Worm (Caenorhabditis elegans) whole organism, young adult: Measurements from ENCODE around the gene T10B5.3.

Experiments used
- C06A6.2 ChIP-seq: fragments of 200-800 bp; sonication (Bioruptor generic); conservative IDR thresholded peaks from 2 replicates; pipeline ENCODE4 v1.3.6; 2022; ENCODE audit warnings: missing genetic modification characterization, missing compliant biosample characterization
- D2030.7 ChIP-seq: fragments of 200-800 bp; sonication (Bioruptor generic); IDR thresholded peaks from 2 replicates; pipeline ENCODE4 v1.3.6; 2022; ENCODE audit warnings: missing genetic modification reagents, missing genetic modification characterization, missing compliant biosample characterization
- F22D6.2 ChIP-seq: sonication (generic microtip); optimal IDR thresholded peaks from 2 replicates; lab custom pipeline; 2016; ENCODE audit warnings: mild to moderate bottlenecking, missing genetic modification characterization, missing compliant biosample characterization
- F33H1.4 ChIP-seq: fragments of 200-800 bp; sonication (Bioruptor generic); IDR thresholded peaks from 2 replicates; pipeline ENCODE4 v1.3.6; 2022; ENCODE audit warnings: missing genetic modification reagents, missing genetic modification characterization, missing compliant biosample characterization
- F52B5.7 ChIP-seq: sonication (generic microtip); optimal IDR thresholded peaks from 2 replicates; lab custom pipeline; 2016; ENCODE audit warnings: mild to moderate bottlenecking, missing genetic modification characterization, missing compliant biosample characterization
- F55B11.4 ChIP-seq: sonication (generic microtip); optimal IDR thresholded peaks from 2 replicates; lab custom pipeline; 2016; ENCODE audit warnings: missing compliant biosample characterization, missing genetic modification characterization, borderline replicate concordance; ENCODE audit not compliant: insufficient read depth
- F57A8.1 ChIP-seq: fragments of 200-800 bp; sonication (Bioruptor generic); optimal IDR thresholded peaks from 2 replicates; lab custom pipeline; 2018; ENCODE audit warnings: mild to moderate bottlenecking, missing genetic modification characterization, moderate library complexity, missing compliant biosample characterization
- F57C9.4 ChIP-seq: sonication (generic microtip); optimal IDR thresholded peaks from 2 replicates; lab custom pipeline; 2017; ENCODE audit warnings: mild to moderate bottlenecking, missing genetic modification characterization, missing compliant biosample characterization
- T26A5.8 ChIP-seq: sonication (generic microtip); optimal IDR thresholded peaks from 2 replicates; lab custom pipeline; 2016; ENCODE audit warnings: missing genetic modification characterization, missing compliant biosample characterization
- Y79H2A.3 ChIP-seq: fragments of 200-800 bp; sonication (Bioruptor generic); conservative IDR thresholded peaks from 2 replicates; pipeline ENCODE4 v1.3.6; 2022; ENCODE audit warnings: missing genetic modification reagents, missing genetic modification characterization, missing compliant biosample characterization
- Y95B8A.8 ChIP-seq: fragments of 200-800 bp; sonication (Bioruptor generic); IDR thresholded peaks from 2 replicates; pipeline ENCODE4 v1.3.6; 2022; ENCODE audit warnings: missing genetic modification reagents, missing genetic modification characterization, missing compliant biosample characterization
- ZK185.1 ChIP-seq: sonication (generic microtip); optimal IDR thresholded peaks from 2 replicates; lab custom pipeline; 2016; ENCODE audit warnings: mild to moderate bottlenecking, missing genetic modification characterization, missing compliant biosample characterization; ENCODE audit not compliant: poor library complexity, severe bottlenecking
- aptf-2 ChIP-seq: fragments of 200-800 bp; sonication (Bioruptor generic); conservative IDR thresholded peaks from 2 replicates; pipeline ENCODE4 v1.3.6; 2022; ENCODE audit warnings: missing genetic modification reagents, missing genetic modification characterization, missing compliant biosample characterization
- atf-7 ChIP-seq: sonication (generic microtip); optimal IDR thresholded peaks from 2 replicates; lab custom pipeline; 2017; ENCODE audit warnings: mild to moderate bottlenecking, missing genetic modification characterization, missing compliant biosample characterization
- attf-6 ChIP-seq: fragments of 200-800 bp; sonication (Bioruptor generic); IDR thresholded peaks from 2 replicates; pipeline ENCODE4 v1.3.6; 2022; ENCODE audit warnings: missing genetic modification reagents, missing genetic modification characterization, missing compliant biosample characterization
- bed-1 ChIP-seq: fragments of 200-800 bp; sonication (Bioruptor generic); IDR thresholded peaks from 2 replicates; pipeline ENCODE4 v1.3.6; 2022; ENCODE audit warnings: missing genetic modification reagents, missing genetic modification characterization, missing compliant biosample characterization
- bed-2 ChIP-seq: fragments of 200-800 bp; sonication (Bioruptor generic); IDR thresholded peaks from 2 replicates; pipeline ENCODE4 v1.3.6; 2022; ENCODE audit warnings: missing genetic modification reagents, missing genetic modification characterization, missing compliant biosample characterization
- cebp-2 ChIP-seq: fragments of 200-800 bp; sonication (Bioruptor generic); IDR thresholded peaks from 2 replicates; pipeline ENCODE4 v1.3.6; 2022; ENCODE audit warnings: missing genetic modification characterization, missing compliant biosample characterization
- ceh-100 ChIP-seq: fragments of 200-800 bp; sonication (Bioruptor generic); IDR thresholded peaks from 2 replicates; pipeline ENCODE4 v1.3.6; 2022; ENCODE audit warnings: missing genetic modification reagents, missing genetic modification characterization, missing compliant biosample characterization
- ceh-40 ChIP-seq: fragments of 200-800 bp; sonication (Bioruptor generic); IDR thresholded peaks from 2 replicates; pipeline ENCODE4 v1.3.6; 2022; ENCODE audit warnings: missing genetic modification characterization, missing compliant biosample characterization
- ceh-58 ChIP-seq: fragments of 200-800 bp; sonication (Bioruptor generic); IDR thresholded peaks from 2 replicates; pipeline ENCODE4 v1.3.6; 2022; ENCODE audit warnings: missing genetic modification characterization, missing compliant biosample characterization
- ceh-79 ChIP-seq: sonication (generic microtip); optimal IDR thresholded peaks from 2 replicates; lab custom pipeline; 2017; ENCODE audit warnings: mild to moderate bottlenecking, missing genetic modification characterization, missing compliant biosample characterization
- chd-7 ChIP-seq: sonication (generic microtip); optimal IDR thresholded peaks from 2 replicates; lab custom pipeline; 2016; ENCODE audit warnings: mild to moderate bottlenecking, missing genetic modification characterization, moderate library complexity, missing compliant biosample characterization
- die-1 ChIP-seq: sonication (generic microtip); optimal IDR thresholded peaks from 2 replicates; lab custom pipeline; 2016; ENCODE audit warnings: missing genotype, mild to moderate bottlenecking, missing genetic modification characterization, missing compliant biosample characterization
- dox-1 ChIP-seq: fragments of 200-800 bp; sonication (Bioruptor generic); IDR thresholded peaks from 2 replicates; pipeline ENCODE4 v1.3.6; 2022; ENCODE audit warnings: missing genetic modification reagents, missing genetic modification characterization, missing compliant biosample characterization
- dpl-1 ChIP-seq: fragments of 150-350 bp; optimal IDR thresholded peaks from 2 replicates; lab custom pipeline; 2014; ENCODE audit warnings: missing biosample characterization, missing genetic modification reagents, missing genetic modification characterization
- ets-4 ChIP-seq: fragments of 200-800 bp; sonication (Bioruptor generic); optimal IDR thresholded peaks from 2 replicates; lab custom pipeline; 2018; ENCODE audit warnings: mild to moderate bottlenecking, missing genetic modification characterization, missing compliant biosample characterization
- him-1 ChIP-seq: sonication (generic microtip); optimal IDR thresholded peaks from 2 replicates; lab custom pipeline; 2016; ENCODE audit warnings: missing genotype, missing genetic modification reagents, missing genetic modification characterization, missing compliant biosample characterization
- let-607 ChIP-seq, 2 experiments: fragments of 200-800 bp in 1 of 2; sonication (Bioruptor generic) in 1 of 2; sonication (generic microtip) in 1 of 2; optimal IDR thresholded peaks; 2 replicates each; lab custom pipeline; 2016 to 2018; ENCODE audit warnings: mild to moderate bottlenecking in 2 of 2, missing compliant biosample characterization in 2 of 2, missing genetic modification characterization in 2 of 2, moderate library complexity in 2 of 2, missing genotype in 1 of 2
- lin-35 ChIP-seq, 3 experiments: fragments of 150-350 bp in 2 of 3; sonication (generic microtip) in 1 of 3; optimal IDR thresholded peaks; 2 replicates each; lab custom pipeline; 2014 to 2018; ENCODE audit warnings: missing biosample characterization in 3 of 3, missing genetic modification characterization in 3 of 3, missing genetic modification reagents in 3 of 3
- lin-40 ChIP-seq: sonication (generic microtip); optimal IDR thresholded peaks from 2 replicates; lab custom pipeline; 2016; ENCODE audit warnings: missing genetic modification characterization, mild to moderate bottlenecking, missing compliant biosample characterization, missing genotype, missing genetic modification reagents
- lir-1 ChIP-seq: fragments of 200-800 bp; sonication (Bioruptor generic); conservative IDR thresholded peaks from 2 replicates; pipeline ENCODE4 v1.3.6; 2022; ENCODE audit warnings: missing genetic modification reagents, missing genetic modification characterization, missing compliant biosample characterization
- lsl-1 ChIP-seq: fragments of 200-800 bp; sonication (Bioruptor generic); optimal IDR thresholded peaks from 2 replicates; lab custom pipeline; 2018; ENCODE audit warnings: mild to moderate bottlenecking, missing genetic modification characterization, moderate library complexity, missing compliant biosample characterization
- mel-28 ChIP-seq: sonication (generic microtip); optimal IDR thresholded peaks from 2 replicates; lab custom pipeline; 2016; ENCODE audit warnings: borderline replicate concordance, mild to moderate bottlenecking, missing genetic modification characterization, missing compliant biosample characterization
- nhr-179 ChIP-seq: sonication (generic microtip); optimal IDR thresholded peaks from 2 replicates; lab custom pipeline; 2016; ENCODE audit warnings: mild to moderate bottlenecking, missing genetic modification characterization, missing compliant biosample characterization
- nhr-27 ChIP-seq: fragments of 200-800 bp; sonication (Bioruptor generic); optimal IDR thresholded peaks from 2 replicates; lab custom pipeline; 2018; ENCODE audit warnings: mild to moderate bottlenecking, missing genetic modification characterization, moderate library complexity, missing compliant biosample characterization
- nhr-90 ChIP-seq: sonication (generic microtip); optimal IDR thresholded peaks from 2 replicates; lab custom pipeline; 2016; ENCODE audit warnings: missing genotype, mild to moderate bottlenecking, missing genetic modification characterization, missing compliant biosample characterization
- pha-4 ChIP-seq: fragments of 150-350 bp; sonication (generic microtip); optimal IDR thresholded peaks from 2 replicates; lab custom pipeline; 2014; ENCODE audit warnings: missing biosample characterization, missing genetic modification reagents, missing genetic modification characterization
- rec-8 ChIP-seq, 2 experiments: sonication (generic microtip); optimal IDR thresholded peaks; 2 replicates each; lab custom pipeline; 2016; ENCODE audit warnings: mild to moderate bottlenecking in 2 of 2, missing genetic modification characterization in 2 of 2, missing genetic modification reagents in 2 of 2, missing genotype in 2 of 2, missing biosample characterization in 1 of 2, missing compliant biosample characterization in 1 of 2, moderate library complexity in 1 of 2
- sdz-38 ChIP-seq: sonication (generic microtip); optimal IDR thresholded peaks from 2 replicates; lab custom pipeline; 2016; ENCODE audit warnings: missing genotype, missing genetic modification characterization, missing compliant biosample characterization
- snpc-1.1 ChIP-seq: sonication (generic microtip); optimal IDR thresholded peaks from 2 replicates; lab custom pipeline; 2017; ENCODE audit warnings: missing genetic modification characterization, mild to moderate bottlenecking, missing compliant biosample characterization, antibody characterized with exemption, moderate library complexity, missing genotype, missing genetic modification reagents; ENCODE audit not compliant: insufficient read depth
- snpc-3.4 ChIP-seq: sonication (generic microtip); optimal IDR thresholded peaks from 2 replicates; lab custom pipeline; 2017; ENCODE audit warnings: missing genetic modification characterization, mild to moderate bottlenecking, missing compliant biosample characterization, antibody characterized with exemption, moderate library complexity, missing genotype, missing genetic modification reagents
- somi-1 ChIP-seq: fragments of 200-800 bp; sonication (Bioruptor generic); optimal IDR thresholded peaks from 2 replicates; lab custom pipeline; 2018; ENCODE audit warnings: mild to moderate bottlenecking, missing genetic modification characterization, missing compliant biosample characterization
- tbp1 ChIP-seq: fragments of 200-800 bp; sonication (Bioruptor generic); optimal IDR thresholded peaks from 2 replicates; lab custom pipeline; 2018; ENCODE audit warnings: mild to moderate bottlenecking, missing genetic modification characterization, missing compliant biosample characterization
- tlf-1 ChIP-seq: fragments of 200-800 bp; sonication (Bioruptor generic); optimal IDR thresholded peaks from 2 replicates; lab custom pipeline; 2018; ENCODE audit warnings: mild to moderate bottlenecking, missing genetic modification characterization, missing compliant biosample characterization
- ztf-18 ChIP-seq: sonication (generic microtip); optimal IDR thresholded peaks from 2 replicates; lab custom pipeline; 2016; ENCODE audit warnings: missing genotype, mild to moderate bottlenecking, missing genetic modification characterization, missing compliant biosample characterization
- ztf-3 ChIP-seq: fragments of 200-800 bp; sonication (Bioruptor generic); optimal IDR thresholded peaks from 2 replicates; lab custom pipeline; 2018; ENCODE audit warnings: mild to moderate bottlenecking, missing genetic modification characterization, missing compliant biosample characterization

Gene T10B5.3

DNA sequence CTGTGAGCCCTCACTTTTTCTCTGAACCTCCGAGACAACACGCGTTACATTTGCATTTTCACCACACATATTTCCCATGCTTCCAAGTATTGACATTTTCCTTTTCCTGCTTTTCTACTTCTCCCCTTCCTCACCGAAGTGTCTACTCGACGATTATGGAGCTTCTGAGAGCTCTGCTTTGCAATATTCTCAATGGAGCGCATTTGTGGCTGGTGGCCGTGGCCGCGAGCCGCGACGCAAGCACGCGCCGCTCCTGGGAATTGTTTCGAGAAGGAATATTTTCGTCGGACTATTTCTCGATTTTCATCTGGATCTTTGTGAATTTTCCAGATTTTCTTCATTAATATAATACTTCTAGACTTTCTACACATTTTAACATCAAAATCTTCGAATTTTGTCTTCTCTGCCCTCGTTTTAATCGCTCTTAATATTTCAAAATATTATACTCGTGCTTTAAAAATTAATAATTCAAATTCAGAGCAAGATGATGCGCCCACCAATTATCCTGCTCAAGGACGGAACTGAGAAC, 2.2 kb upstream of the T10B5.3 start, which contains the start of the genes T10B5.4 and cct-7 (continued):
- TF ChIP-seq bed-1 (GFP tag; lab: Robert Waterston, UW) (0 out of 2 replicates have a peak, but pooled peaks have one; percentile 31), ceh-100 (GFP tag; lab: Robert Waterston, UW) (peak; percentile 86), cebp-2 (GFP tag; lab: Robert Waterston, UW) (no peak), F57C9.4 (no peak), dox-1 (peak; percentile 96), T26A5.8 (tag; lab: Kevin White, UChicago) (no peak), nhr-27 (tag; lab: Kevin White, UChicago) (no peak), F52B5.7 (tag; lab: Kevin White, UChicago) (no peak), sdz-38 (tag; lab: Kevin White, UChicago) (no peak), ztf-18 (peak; percentile 90), let-607 (tag; optimal IDR thresholded peaks at IDR 0.05; lab: Kevin White, UChicago) (peak; percentile 42 to 66), tbp1 (peak; percentile 52), tlf-1 (GFP tag; lab: Kevin White, UChicago) (peak; percentile 52), F22D6.2 (no peak), ceh-79 (tag; lab: Kevin White, UChicago) (no peak), F33H1.4 (peak; percentile 29; the same call in 1 of the 2 replicates), attf-6 (GFP tag; lab: Robert Waterston, UW) (no peak; the same call in 1 of the 2 replicates), C06A6.2 (GFP tag; lab: Robert Waterston, UW) (no peak; the same call in 1 of the 2 replicates), lin-40 (peak; percentile 75), Y79H2A.3 (no peak), ceh-58 (no peak), lin-35 (GFP tag; optimal IDR thresholded peaks at IDR 0.05; lab: Kevin White, UChicago) (peak in 2 of 3 experiments; percentile 45 to 52), pha-4 (peak; percentile 10), atf-7 (peak; percentile 18), him-1 (tag; lab: Kevin White, UChicago) (no peak), snpc-1.1 (tag; lab: Kevin White, UChicago) (no peak), aptf-2 (peak; percentile 85), ztf-3 (GFP tag; lab: Kevin White, UChicago) (no peak), D2030.7 (peak; percentile 83), lir-1 (GFP tag; lab: Robert Waterston, UW) (0 out of 2 replicates have a peak, but pooled peaks have one; percentile 25), die-1 (tag; lab: Kevin White, UChicago) (peak; percentile 34), somi-1 (peak; percentile 57), dpl-1 (GFP tag; lab: Kevin White, UChicago) (peak; percentile 62), mel-28 (no peak), F55B11.4 (tag; lab: Kevin White, UChicago) (no peak), nhr-90 (peak; percentile 1), chd-7 (tag; lab: Kevin White, UChicago) (peak; percentile 63), lsl-1 (GFP tag; lab: Kevin White, UChicago) (peak; percentile 65), Y95B8A.8 (GFP tag; lab: Robert Waterston, UW) (no peak), F57A8.1 (GFP tag; lab: Kevin White, UChicago) (no peak), snpc-3.4 (tag; lab: Kevin White, UChicago) (no peak), bed-2 (0 out of 2 replicates have a peak, but pooled peaks have one; percentile 37), nhr-179 (tag; lab: Kevin White, UChicago) (no peak), ZK185.1 (tag; lab: Kevin White, UChicago) (peak; percentile 43), ceh-40 (no peak), rec-8 (tag; optimal IDR thresholded peaks at IDR 0.05; lab: Kevin White, UChicago) (no peak), ets-4 (GFP tag; lab: Kevin White, UChicago) (no peak)
